Fruit fly (Drosophila melanogaster) whole organism, embryonic: ENCODE data around the gene CG31223.

Experiments
- Abd-B ChIP-seq: fragments of 200-800 bp; sonication (Bioruptor generic); optimal IDR thresholded peaks from 2 replicates; lab custom pipeline; 2018; ENCODE audit warnings: missing biosample characterization, mild to moderate bottlenecking, missing genetic modification characterization, moderate library complexity
- Atf6 ChIP-seq: fragments of 200-800 bp; sonication (Bioruptor generic); IDR thresholded peaks from 2 replicates; pipeline ENCODE4 v1.3.6; 2022; ENCODE audit warnings: missing biosample characterization, missing genetic modification characterization
- CG1024 ChIP-seq: fragments of 200-800 bp; sonication (Bioruptor generic); IDR thresholded peaks from 2 replicates; pipeline ENCODE4 v1.3.6; 2022; ENCODE audit warnings: missing biosample characterization, missing genetic modification characterization
- CG11085 ChIP-seq: fragments of 200-800 bp; sonication (Bioruptor generic); IDR thresholded peaks from 2 replicates; pipeline ENCODE4 v1.3.6; 2022; ENCODE audit warnings: missing biosample characterization, missing genetic modification characterization
- CG11247 ChIP-seq: fragments of 200-800 bp; sonication (Bioruptor generic); IDR thresholded peaks from 2 replicates; pipeline ENCODE4 v1.3.6; 2022; ENCODE audit warnings: missing biosample characterization, missing genetic modification characterization
- CG1233 ChIP-seq: fragments of 200-800 bp; sonication (Bioruptor generic); optimal IDR thresholded peaks from 4 replicates; lab custom pipeline; 2018; ENCODE audit warnings: missing biosample characterization, mild to moderate bottlenecking, missing genetic modification characterization
- CG13775 ChIP-seq: fragments of 200-800 bp; sonication (Bioruptor generic); optimal IDR thresholded peaks from 3 replicates; lab custom pipeline; 2017; ENCODE audit warnings: missing biosample characterization, mild to moderate bottlenecking, missing genetic modification characterization
- CG16813 ChIP-seq: fragments of 200-800 bp; sonication (Bioruptor generic); IDR thresholded peaks from 3 replicates; pipeline ENCODE4 v1.3.6; 2022; ENCODE audit warnings: missing biosample characterization, missing genetic modification characterization; ENCODE audit not compliant: partially characterized antibody
- CG17802 ChIP-seq: fragments of 200-800 bp; sonication (Bioruptor generic); optimal IDR thresholded peaks from 2 replicates; lab custom pipeline; 2018; ENCODE audit warnings: missing biosample characterization, mild to moderate bottlenecking, missing genetic modification characterization, moderate library complexity
- CG17829 ChIP-seq: fragments of 200-800 bp; optimal IDR thresholded peaks from 2 replicates; lab custom pipeline; 2019; ENCODE audit warnings: missing biosample characterization, mild to moderate bottlenecking, missing genetic modification characterization, moderate library complexity
- CG2678 ChIP-seq: fragments of 200-800 bp; sonication (Bioruptor generic); optimal IDR thresholded peaks from 3 replicates; lab custom pipeline; 2019; ENCODE audit warnings: missing biosample characterization, mild to moderate bottlenecking, missing genetic modification characterization, moderate library complexity
- CG2889 ChIP-seq: fragments of 200-800 bp; sonication (Bioruptor generic); IDR thresholded peaks from 3 replicates; pipeline ENCODE4 v1.3.6; 2022; ENCODE audit warnings: missing biosample characterization, missing genetic modification characterization
- CG31224 ChIP-seq: fragments of 200-800 bp; sonication (Bioruptor generic); IDR thresholded peaks from 2 replicates; pipeline ENCODE4 v1.3.6; 2022; ENCODE audit warnings: missing biosample characterization, missing genetic modification characterization
- CG32767 ChIP-seq: fragments of 200-800 bp; sonication (Bioruptor generic); IDR thresholded peaks from 2 replicates; pipeline ENCODE4 v1.3.6; 2022; ENCODE audit warnings: missing biosample characterization, missing genetic modification characterization
- CG3281 ChIP-seq: fragments of 200-800 bp; sonication (Bioruptor generic); optimal IDR thresholded peaks from 3 replicates; lab custom pipeline; 2017; ENCODE audit warnings: missing biosample characterization, mild to moderate bottlenecking, missing genetic modification characterization
- CG3995 ChIP-seq: fragments of 200-800 bp; sonication (Bioruptor generic); optimal IDR thresholded peaks from 3 replicates; lab custom pipeline; 2016; ENCODE audit warnings: missing biosample characterization, missing genetic modification characterization
- CG4424 ChIP-seq: fragments of 200-800 bp; sonication (Bioruptor generic); optimal IDR thresholded peaks from 3 replicates; lab custom pipeline; 2016; ENCODE audit warnings: missing biosample characterization, missing genetic modification characterization
- CG5180 ChIP-seq: fragments of 200-800 bp; sonication (Bioruptor generic); optimal IDR thresholded peaks from 3 replicates; lab custom pipeline; 2017; ENCODE audit warnings: missing biosample characterization, missing genetic modification characterization, mild to moderate bottlenecking, moderate library complexity, missing genetic modification reagents
- CG6683 ChIP-seq: fragments of 200-800 bp; sonication (Bioruptor generic); optimal IDR thresholded peaks from 2 replicates; lab custom pipeline; 2017; ENCODE audit warnings: missing biosample characterization, mild to moderate bottlenecking, missing genetic modification characterization, missing genetic modification reagents
- CG7271 ChIP-seq: fragments of 200-800 bp; sonication (Bioruptor generic); optimal IDR thresholded peaks from 2 replicates; lab custom pipeline; 2018; ENCODE audit warnings: missing biosample characterization, mild to moderate bottlenecking, missing genetic modification characterization, moderate library complexity
- CG7786 ChIP-seq: fragments of 200-800 bp; sonication (Bioruptor generic); optimal IDR thresholded peaks from 2 replicates; lab custom pipeline; 2016; ENCODE audit warnings: missing biosample characterization, missing genetic modification characterization
- CG8944 ChIP-seq: fragments of 200-800 bp; sonication (Bioruptor generic); optimal IDR thresholded peaks from 3 replicates; lab custom pipeline; 2016; ENCODE audit warnings: missing biosample characterization, missing genetic modification characterization
- Deaf1 ChIP-seq: fragments of 200-800 bp; optimal IDR thresholded peaks from 3 replicates; lab custom pipeline; 2019; ENCODE audit warnings: missing biosample characterization, mild to moderate bottlenecking, missing genetic modification characterization, moderate library complexity
- Hr78 ChIP-seq, 2 experiments: fragments of 200-800 bp in 1 of 2; fragments of >200 bp in 1 of 2; sonication (Bioruptor generic) in 1 of 2; optimal IDR thresholded peaks; 2 replicates each; lab custom pipeline; 2017 to 2019; ENCODE audit warnings: missing biosample characterization in 2 of 2, missing genetic modification characterization in 2 of 2, mild to moderate bottlenecking in 1 of 2, moderate library complexity in 1 of 2
- Neu2 ChIP-seq: fragments of 200-800 bp; sonication (Bioruptor generic); optimal IDR thresholded peaks from 3 replicates; lab custom pipeline; 2016; ENCODE audit warnings: missing biosample characterization, missing genetic modification characterization, borderline replicate concordance
- Sin3A ChIP-seq: fragments of >200 bp; optimal IDR thresholded peaks from 2 replicates; lab custom pipeline; 2018
- Tbp ChIP-seq: fragments of >200 bp; optimal IDR thresholded peaks from 2 replicates; lab custom pipeline; 2018; ENCODE audit warnings: missing biosample characterization, missing genetic modification characterization
- Xbp1 ChIP-seq: fragments of 200-800 bp; sonication (Bioruptor generic); optimal IDR thresholded peaks from 3 replicates; lab custom pipeline; 2016; ENCODE audit warnings: missing biosample characterization, mild to moderate bottlenecking, missing genetic modification characterization
- ap ChIP-seq: fragments of 200-800 bp; sonication (Bioruptor generic); IDR thresholded peaks from 2 replicates; pipeline ENCODE4 v1.3.6; 2022; ENCODE audit warnings: missing biosample characterization, missing genetic modification characterization
- cad ChIP-seq: fragments of >200 bp; optimal IDR thresholded peaks from 2 replicates; lab custom pipeline; 2017; ENCODE audit warnings: missing biosample characterization, missing genetic modification characterization
- cato ChIP-seq: fragments of 200-800 bp; sonication (Bioruptor generic); optimal IDR thresholded peaks from 2 replicates; lab custom pipeline; 2016; ENCODE audit warnings: missing biosample characterization, missing genetic modification characterization, borderline replicate concordance
- da ChIP-seq: fragments of 200-800 bp; sonication (Bioruptor generic); optimal IDR thresholded peaks from 2 replicates; lab custom pipeline; 2016; ENCODE audit warnings: missing biosample characterization, missing genetic modification characterization
- emc ChIP-seq: fragments of 200-800 bp; sonication (Bioruptor generic); optimal IDR thresholded peaks from 2 replicates; lab custom pipeline; 2016; ENCODE audit warnings: missing biosample characterization, missing genetic modification characterization
- en ChIP-seq: fragments of 200-800 bp; sonication (Bioruptor generic); optimal IDR thresholded peaks from 2 replicates; lab custom pipeline; 2016; ENCODE audit warnings: missing biosample characterization, missing genetic modification characterization
- eve ChIP-seq, 2 experiments: fragments of >200 bp; optimal IDR thresholded peaks; 2 replicates each; lab custom pipeline; 2017; ENCODE audit warnings: missing biosample characterization in 2 of 2, missing genetic modification characterization in 2 of 2
- eyg ChIP-seq: fragments of 200-800 bp; sonication (Bioruptor generic); optimal IDR thresholded peaks from 3 replicates; lab custom pipeline; 2016; ENCODE audit warnings: missing biosample characterization, missing genetic modification characterization
- fd102C ChIP-seq: fragments of 200-800 bp; sonication (Bioruptor generic); optimal IDR thresholded peaks from 2 replicates; lab custom pipeline; 2018; ENCODE audit warnings: missing biosample characterization, mild to moderate bottlenecking, missing genetic modification characterization, moderate library complexity
- grau ChIP-seq: fragments of 200-800 bp; optimal IDR thresholded peaks from 3 replicates; lab custom pipeline; 2019; ENCODE audit warnings: missing biosample characterization, mild to moderate bottlenecking, missing genetic modification characterization, moderate library complexity
- hbn ChIP-seq: fragments of 200-800 bp; sonication (Bioruptor generic); IDR thresholded peaks from 2 replicates; pipeline ENCODE4 v1.3.6; 2022; ENCODE audit warnings: missing biosample characterization, missing genetic modification characterization; ENCODE audit not compliant: partially characterized antibody
- insv ChIP-seq, 2 experiments: fragments of 200-800 bp; sonication (Bioruptor generic); optimal IDR thresholded peaks; 3 replicates each; lab custom pipeline; 2016 to 2018; ENCODE audit warnings: missing biosample characterization in 2 of 2, missing genetic modification characterization in 2 of 2
- inv ChIP-seq: fragments of 200-800 bp; sonication (Bioruptor generic); IDR thresholded peaks from 2 replicates; pipeline ENCODE4 v1.3.6; 2022; ENCODE audit warnings: missing biosample characterization, missing genetic modification characterization; ENCODE audit not compliant: partially characterized antibody
- kay ChIP-seq: fragments of 200-800 bp; sonication (Bioruptor generic); optimal IDR thresholded peaks from 2 replicates; lab custom pipeline; 2016; ENCODE audit warnings: missing biosample characterization, missing genetic modification characterization
- maf-S ChIP-seq: fragments of 200-800 bp; sonication (Bioruptor generic); optimal IDR thresholded peaks from 2 replicates; lab custom pipeline; 2016; ENCODE audit warnings: missing biosample characterization, missing genetic modification characterization
- mirr ChIP-seq: fragments of 200-800 bp; sonication (Bioruptor generic); optimal IDR thresholded peaks from 3 replicates; lab custom pipeline; 2018; ENCODE audit warnings: missing biosample characterization, mild to moderate bottlenecking, missing genetic modification characterization
- odd ChIP-seq: fragments of 200-800 bp; sonication (Bioruptor generic); optimal IDR thresholded peaks from 2 replicates; lab custom pipeline; 2017; ENCODE audit warnings: missing biosample characterization, mild to moderate bottlenecking, missing genetic modification characterization
- p53 ChIP-seq: fragments of 200-800 bp; sonication (Bioruptor generic); optimal IDR thresholded peaks from 2 replicates; lab custom pipeline; 2016; ENCODE audit warnings: missing biosample characterization, missing genetic modification characterization
- peb ChIP-seq: fragments of 200-800 bp; sonication (Bioruptor generic); IDR thresholded peaks from 2 replicates; pipeline ENCODE4 v1.3.6; 2022; ENCODE audit warnings: missing biosample characterization, missing genetic modification characterization
- pzg ChIP-seq: fragments of 200-800 bp; sonication (Bioruptor generic); optimal IDR thresholded peaks from 3 replicates; lab custom pipeline; 2018; ENCODE audit warnings: missing biosample characterization, mild to moderate bottlenecking, missing genetic modification characterization, moderate library complexity
- ro ChIP-seq: fragments of 200-800 bp; sonication (Bioruptor generic); IDR thresholded peaks from 2 replicates; pipeline ENCODE4 v1.3.6; 2022; ENCODE audit warnings: missing biosample characterization, missing genetic modification characterization
- tup ChIP-seq: fragments of 200-800 bp; sonication (Bioruptor generic); optimal IDR thresholded peaks from 2 replicates; lab custom pipeline; 2016; ENCODE audit warnings: missing biosample characterization, mild to moderate bottlenecking, missing genetic modification characterization, moderate library complexity

CG31223 gene

DNA sequence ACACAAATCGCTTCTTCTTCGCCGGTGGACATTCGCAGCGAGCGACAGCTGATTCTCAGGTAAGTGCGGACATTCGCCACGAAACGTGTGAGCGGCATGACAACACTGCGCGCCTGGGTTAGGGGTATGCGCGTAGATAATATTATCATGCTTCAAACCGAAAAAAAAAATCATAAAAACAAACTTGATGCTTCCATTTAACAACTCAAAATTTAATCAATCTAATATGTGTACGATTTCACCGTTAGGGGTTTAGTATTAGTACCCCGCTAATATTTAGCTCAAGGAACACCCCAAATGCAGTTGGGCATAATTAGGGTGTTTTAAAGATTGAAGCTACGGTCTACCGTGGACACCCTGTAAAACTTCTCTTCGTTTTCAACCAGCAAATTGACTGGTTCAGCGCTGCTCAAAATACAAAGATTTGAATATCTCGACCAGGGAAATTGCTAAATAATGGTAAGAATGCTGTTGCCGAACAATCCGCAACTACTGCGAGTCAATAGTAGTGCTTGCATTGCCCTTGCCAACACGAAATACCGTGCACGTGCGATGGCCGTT, 9.0 kb upstream of the CG31223 start, which contains the start of the genes CG17271 and RpS20 (continued):
- TF ChIP-seq cad (GFP tag; lab: Kevin White, UChicago) = peak; percentile 6
- TF ChIP-seq peb (GFP tag; lab: Robert Waterston, UW) = peak; percentile 78
- TF ChIP-seq kay (GFP tag; lab: Kevin White, UChicago) = peak; percentile 89
- peak; percentile 96 for TF ChIP-seq CG8944 (GFP tag; lab: Kevin White, UChicago)
- peak in 1 of 2 experiments; percentile 57 for TF ChIP-seq eve (GFP tag; optimal IDR thresholded peaks at IDR 0.05; lab: Kevin White, UChicago)
- peak; percentile 94 for TF ChIP-seq tup (GFP tag; lab: Kevin White, UChicago)
- TF ChIP-seq da = peak; percentile 92
- TF ChIP-seq CG3995 (GFP tag; lab: Kevin White, UChicago) = peak; percentile 64
- TF ChIP-seq emc (GFP tag; lab: Kevin White, UChicago) = peak; percentile 90
- peak; percentile 86 for TF ChIP-seq cato (GFP tag; lab: Kevin White, UChicago)
- peak; percentile 72 for TF ChIP-seq ro (GFP tag; lab: Robert Waterston, UW)
- TF ChIP-seq CG11085 (GFP tag; lab: Robert Waterston, UW) = peak; percentile 88
- TF ChIP-seq en = peak; percentile 90
- TF ChIP-seq Xbp1 (GFP tag; lab: Kevin White, UChicago) = peak; percentile 96
- TF ChIP-seq eyg (GFP tag; lab: Kevin White, UChicago) = peak; percentile 93
- peak; percentile 92 for TF ChIP-seq p53 (GFP tag; lab: Kevin White, UChicago)
- peak; percentile 85 for TF ChIP-seq CG1233 (GFP tag; lab: Kevin White, UChicago)
- peak; percentile 77 for TF ChIP-seq CG1024 (GFP tag; lab: Robert Waterston, UW)
- TF ChIP-seq CG11247 = peak; percentile 84
- TF ChIP-seq insv (GFP tag; optimal IDR thresholded peaks at IDR 0.05; lab: Kevin White, UChicago) = peak in 1 of 2 experiments; percentile 73
- TF ChIP-seq Hr78 (GFP tag; optimal IDR thresholded peaks at IDR 0.05; lab: Kevin White, UChicago) = no peak
- peak; percentile 67 for TF ChIP-seq odd (GFP tag; lab: Kevin White, UChicago)
- peak; percentile 88 for TF ChIP-seq grau (tag; lab: Kevin White, UChicago)
- peak; percentile 73 for TF ChIP-seq fd102C
- peak; percentile 22 for TF ChIP-seq Tbp
- no peak for TF ChIP-seq CG16813
- TF ChIP-seq CG13775 = peak; percentile 94
- peak; percentile 90 for TF ChIP-seq maf-S
- TF ChIP-seq Abd-B (GFP tag; lab: Kevin White, UChicago) = peak; percentile 89
- TF ChIP-seq CG3281 (GFP tag; lab: Kevin White, UChicago) = peak; percentile 89
- TF ChIP-seq pzg (GFP tag; lab: Kevin White, UChicago) = peak; percentile 97
- TF ChIP-seq CG32767 (GFP tag; lab: Robert Waterston, UW) = peak; percentile 83
- TF ChIP-seq CG2678 (tag; lab: Kevin White, UChicago) = peak; percentile 89
- peak; percentile 50 for TF ChIP-seq mirr (GFP tag; lab: Kevin White, UChicago)
- peak; percentile 96 for TF ChIP-seq CG7786 (GFP tag; lab: Kevin White, UChicago)
- TF ChIP-seq Atf6 = peak; percentile 88
- peak; percentile 93 for TF ChIP-seq CG4424 (GFP tag; lab: Kevin White, UChicago)
- TF ChIP-seq Deaf1 (tag; lab: Kevin White, UChicago) = peak; percentile 56
- peak; percentile 99 for TF ChIP-seq Sin3A (lab: Kevin White, UChicago)
- TF ChIP-seq hbn (GFP tag; lab: Robert Waterston, UW) = 0 out of 2 replicates have a peak, but pooled peaks have one; percentile 32
- TF ChIP-seq CG31224 (GFP tag; lab: Robert Waterston, UW) = peak; percentile 85
- peak; percentile 88 for TF ChIP-seq CG17829
- TF ChIP-seq CG7271 (tag; lab: Kevin White, UChicago) = peak; percentile 59
- peak; percentile 76 for TF ChIP-seq CG6683
- TF ChIP-seq Neu2 (GFP tag; lab: Kevin White, UChicago) = peak; percentile 77
- TF ChIP-seq inv (GFP tag; lab: Robert Waterston, UW) = 0 out of 2 replicates have a peak, but pooled peaks have one; percentile 16
- peak; percentile 78 for TF ChIP-seq CG17802 (tag; lab: Kevin White, UChicago)
- TF ChIP-seq ap (GFP tag; lab: Robert Waterston, UW) = peak; percentile 81
- peak; percentile 86 for TF ChIP-seq CG2889 (GFP tag; lab: Robert Waterston, UW)
- TF ChIP-seq CG5180 (GFP tag; lab: Kevin White, UChicago) = peak; percentile 57
